Worm (Caenorhabditis elegans) whole organism, L2 larva: ENCODE data around the gene slmp-1.
A peak's percentile ranks its signal among the peaks of the same experiment; 100 is the strongest.

Source experiments
- C34F6.9 ChIP-seq: fragments of 150-350 bp; optimal IDR thresholded peaks from 2 replicates; lab custom pipeline; 2014; ENCODE audit warnings: missing biosample characterization, missing genetic modification characterization
- F13H6.1 ChIP-seq: sonication (generic microtip); optimal IDR thresholded peaks from 2 replicates; lab custom pipeline; 2016; ENCODE audit warnings: missing genetic modification characterization, missing compliant biosample characterization
- R02D3.7 ChIP-seq: fragments of 150-350 bp; optimal IDR thresholded peaks from 2 replicates; lab custom pipeline; 2014; ENCODE audit warnings: missing biosample characterization, missing genetic modification characterization
- ZK546.5 ChIP-seq: sonication (generic microtip); optimal IDR thresholded peaks from 2 replicates; lab custom pipeline; 2017; ENCODE audit warnings: missing biosample characterization, missing genetic modification characterization
- ama-1 ChIP-seq: fragments of 150-350 bp; optimal IDR thresholded peaks from 2 replicates; lab custom pipeline; 2018; ENCODE audit warnings: inconsistent platforms
- blmp-1 ChIP-seq: sonication (generic microtip); optimal IDR thresholded peaks from 2 replicates; lab custom pipeline; 2017; ENCODE audit warnings: missing genetic modification characterization, mild to moderate bottlenecking, missing compliant biosample characterization, antibody characterized with exemption, moderate library complexity; ENCODE audit not compliant: insufficient read depth
- ceh-16 ChIP-seq: fragments of 150-350 bp; optimal IDR thresholded peaks from 2 replicates; lab custom pipeline; 2014; ENCODE audit warnings: missing biosample characterization, missing genetic modification characterization
- ceh-82 ChIP-seq: fragments of 150-350 bp; optimal IDR thresholded peaks from 2 replicates; lab custom pipeline; 2014; ENCODE audit warnings: missing biosample characterization, missing genetic modification characterization
- crh-2 ChIP-seq: sonication (generic microtip); optimal IDR thresholded peaks from 2 replicates; lab custom pipeline; 2017; ENCODE audit warnings: missing biosample characterization, missing genetic modification characterization
- egl-27 ChIP-seq: sonication (generic microtip); optimal IDR thresholded peaks from 3 replicates; lab custom pipeline; 2017; ENCODE audit warnings: missing biosample characterization, missing genetic modification reagents, missing genetic modification characterization
- elt-1 ChIP-seq: fragments of 150-350 bp; optimal IDR thresholded peaks from 2 replicates; lab custom pipeline; 2014; ENCODE audit warnings: missing biosample characterization, missing genetic modification characterization
- elt-3 ChIP-seq: sonication (generic microtip); optimal IDR thresholded peaks from 2 replicates; lab custom pipeline; 2017; ENCODE audit warnings: missing biosample characterization, missing genetic modification characterization
- fos-1 ChIP-seq: fragments of 150-350 bp; optimal IDR thresholded peaks from 2 replicates; lab custom pipeline; 2014; ENCODE audit warnings: missing biosample characterization, missing genetic modification characterization
- lin-11 ChIP-seq: fragments of 150-350 bp; sonication (generic microtip); optimal IDR thresholded peaks from 2 replicates; lab custom pipeline; 2014; ENCODE audit warnings: missing biosample characterization, missing genetic modification characterization, inconsistent platforms, mixed read lengths
- lin-13 ChIP-seq: fragments of 150-350 bp; optimal IDR thresholded peaks from 2 replicates; lab custom pipeline; 2014; ENCODE audit warnings: missing biosample characterization, missing genetic modification reagents, missing genetic modification characterization
- lsy-2 ChIP-seq, 2 experiments: fragments of 150-350 bp in 1 of 2; sonication (generic microtip) in 1 of 2; optimal IDR thresholded peaks; 2 replicates each; lab custom pipeline; 2014 to 2017; ENCODE audit warnings: missing biosample characterization in 2 of 2, missing genetic modification characterization in 2 of 2
- mbf-1 ChIP-seq: sonication (generic microtip); optimal IDR thresholded peaks from 2 replicates; lab custom pipeline; 2017; ENCODE audit warnings: missing biosample characterization, missing genetic modification characterization
- mdl-1 ChIP-seq, 2 experiments: fragments of 150-350 bp in 1 of 2; sonication (generic microtip) in 1 of 2; optimal IDR thresholded peaks; 2 replicates each; lab custom pipeline; 2017; ENCODE audit warnings: missing biosample characterization in 2 of 2, missing genetic modification characterization in 2 of 2
- nhr-11 ChIP-seq: fragments of 150-350 bp; optimal IDR thresholded peaks from 2 replicates; lab custom pipeline; 2014; ENCODE audit warnings: missing biosample characterization, missing genetic modification characterization
- nhr-12 ChIP-seq: fragments of 150-350 bp; optimal IDR thresholded peaks from 2 replicates; lab custom pipeline; 2014; ENCODE audit warnings: missing biosample characterization, missing genetic modification characterization
- nhr-129 ChIP-seq: fragments of 150-350 bp; optimal IDR thresholded peaks from 2 replicates; lab custom pipeline; 2014; ENCODE audit warnings: missing biosample characterization, missing genetic modification characterization
- nhr-21 ChIP-seq: fragments of 150-350 bp; optimal IDR thresholded peaks from 2 replicates; lab custom pipeline; 2014; ENCODE audit warnings: missing biosample characterization, missing genetic modification characterization
- nhr-23 ChIP-seq: fragments of 150-350 bp; optimal IDR thresholded peaks from 2 replicates; lab custom pipeline; 2014; ENCODE audit warnings: missing biosample characterization, missing genetic modification reagents, missing genetic modification characterization
- nhr-25 ChIP-seq: fragments of 150-350 bp; sonication (generic microtip); optimal IDR thresholded peaks from 3 replicates; lab custom pipeline; 2014; ENCODE audit warnings: missing biosample characterization, missing genetic modification characterization
- nhr-6 ChIP-seq: fragments of 150-350 bp; optimal IDR thresholded peaks from 2 replicates; lab custom pipeline; 2014; ENCODE audit warnings: missing biosample characterization, missing genetic modification characterization
- nhr-77 ChIP-seq: fragments of 150-350 bp; optimal IDR thresholded peaks from 2 replicates; lab custom pipeline; 2014; ENCODE audit warnings: missing biosample characterization, missing genetic modification characterization
- sem-4 ChIP-seq: fragments of 150-350 bp; optimal IDR thresholded peaks from 2 replicates; lab custom pipeline; 2014; ENCODE audit warnings: missing biosample characterization, missing genetic modification reagents, missing genetic modification characterization
- skn-1 ChIP-seq: sonication (generic microtip); optimal IDR thresholded peaks from 2 replicates; lab custom pipeline; 2017; ENCODE audit warnings: missing biosample characterization, missing genetic modification characterization
- sma-3 ChIP-seq: sonication (generic microtip); optimal IDR thresholded peaks from 2 replicates; lab custom pipeline; 2016; ENCODE audit warnings: missing genetic modification reagents, missing genetic modification characterization, missing compliant biosample characterization
- sma-9 ChIP-seq, 2 experiments: fragments of 150-350 bp in 1 of 2; sonication (generic microtip) in 1 of 2; optimal IDR thresholded peaks; 2 replicates each; lab custom pipeline; 2014 to 2016; ENCODE audit warnings: missing genetic modification characterization in 2 of 2, mild to moderate bottlenecking in 1 of 2, missing biosample characterization in 1 of 2, missing compliant biosample characterization in 1 of 2, missing genetic modification reagents in 1 of 2, moderate library complexity in 1 of 2
- snpc-4 ChIP-seq: fragments of 150-350 bp; optimal IDR thresholded peaks from 2 replicates; lab custom pipeline; 2014; ENCODE audit warnings: missing biosample characterization, missing genetic modification characterization
- unc-55 ChIP-seq: fragments of 150-350 bp; sonication (generic microtip); optimal IDR thresholded peaks from 3 replicates; lab custom pipeline; 2014; ENCODE audit warnings: missing biosample characterization, missing genetic modification reagents, missing genetic modification characterization
- zag-1 ChIP-seq: fragments of 150-350 bp; optimal IDR thresholded peaks from 2 replicates; lab custom pipeline; 2014; ENCODE audit warnings: missing biosample characterization, missing genetic modification characterization
- ztf-1 ChIP-seq: fragments of 200-800 bp; sonication (Bioruptor generic); conservative IDR thresholded peaks from 2 replicates; pipeline ENCODE4 v1.3.6; 2022; ENCODE audit warnings: missing genetic modification characterization, missing compliant biosample characterization
- ztf-11 ChIP-seq: sonication (generic microtip); optimal IDR thresholded peaks from 2 replicates; lab custom pipeline; 2017; ENCODE audit warnings: missing biosample characterization, missing genetic modification characterization
- ztf-4 ChIP-seq: fragments of 150-350 bp; optimal IDR thresholded peaks from 2 replicates; lab custom pipeline; 2014; ENCODE audit warnings: missing biosample characterization, missing genetic modification characterization

Gene slmp-1

ce11 chrIV:3251551-3251950, 38.0 kb downstream of the slmp-1 start:
- no peak for TF ChIP-seq ceh-16 (tag; lab: Kevin White, UChicago)

ce11 chrIV:3252047-3252446, 38.5 kb downstream of the slmp-1 start:
- TF ChIP-seq sem-4 (tag; lab: Kevin White, UChicago) = no peak
- TF ChIP-seq R02D3.7 = no peak
- TF ChIP-seq snpc-4 (tag; lab: Kevin White, UChicago) = no peak
- TF ChIP-seq C34F6.9 (tag; lab: Kevin White, UChicago) = no peak
- no peak for TF ChIP-seq lin-13 (GFP tag; lab: Kevin White, UChicago)
- no peak for TF ChIP-seq nhr-25 (tag; lab: Kevin White, UChicago)
- no peak for TF ChIP-seq crh-2 (tag; lab: Kevin White, UChicago)
- no peak for TF ChIP-seq mdl-1 (tag; optimal IDR thresholded peaks at IDR 0.05; lab: Kevin White, UChicago)
- no peak for TF ChIP-seq ztf-1 (GFP tag; lab: Robert Waterston, UW)
- no peak for TF ChIP-seq ztf-4 (tag; lab: Kevin White, UChicago)
- no peak for TF ChIP-seq sma-9 (GFP tag; optimal IDR thresholded peaks at IDR 0.05; lab: Kevin White, UChicago)
- no peak for TF ChIP-seq sma-9 (tag; optimal IDR thresholded peaks at IDR 0.05; lab: Kevin White, UChicago)
- TF ChIP-seq F13H6.1 (tag; lab: Kevin White, UChicago) = no peak
- TF ChIP-seq elt-1 = no peak
- TF ChIP-seq sma-3 = no peak

ce11 chrIV:3254443-3254842, 40.9 kb downstream of the slmp-1 start, which contains the start of gene dmd-9:
Gene dmd-9, minus strand, starts transcription at chrIV:3254543.
- TF ChIP-seq crh-2 (tag; lab: Kevin White, UChicago) = no peak
- TF ChIP-seq fos-1 (tag; lab: Kevin White, UChicago) = no peak
- TF ChIP-seq elt-3 (tag; lab: Kevin White, UChicago) = no peak

ce11 chrIV:3256866-3257265, 43.3 kb downstream of the slmp-1 start:
- TF ChIP-seq ztf-4 (tag; lab: Kevin White, UChicago) = no peak
- TF ChIP-seq ztf-11 (tag; lab: Kevin White, UChicago) = no peak
- peak; percentile 9 for TF ChIP-seq nhr-21
- no peak for TF ChIP-seq ceh-82 (tag; lab: Kevin White, UChicago)
- TF ChIP-seq, all 48 proteins: peak for 1

ce11 chrIV:3258528-3258927, 45.0 kb downstream of the slmp-1 start, which contains the start of gene T26C12.1:
Gene T26C12.1, plus strand, starts transcription at chrIV:3258910.
- peak; percentile 66 for TF ChIP-seq fos-1 (tag; lab: Kevin White, UChicago)
- no peak for TF ChIP-seq blmp-1 (tag; lab: Kevin White, UChicago)

ce11 chrIV:3260216-3260615, 46.7 kb downstream of the slmp-1 start:
- TF ChIP-seq sem-4 (tag; lab: Kevin White, UChicago) (no peak), C34F6.9 (tag; lab: Kevin White, UChicago) (no peak), ceh-16 (tag; lab: Kevin White, UChicago) (no peak), ceh-82 (tag; lab: Kevin White, UChicago) (no peak), lin-11 (no peak), nhr-129 (tag; lab: Kevin White, UChicago) (no peak), crh-2 (tag; lab: Kevin White, UChicago) (no peak), nhr-11 (tag; lab: Kevin White, UChicago) (no peak), sma-3 (no peak), ztf-4 (tag; lab: Kevin White, UChicago) (no peak), R02D3.7 (no peak), mbf-1 (no peak), nhr-23 (tag; lab: Kevin White, UChicago) (no peak), ZK546.5 (tag; lab: Kevin White, UChicago) (no peak)

- TF ChIP-seq skn-1 (tag; lab: Kevin White, UChicago) = no peak
- TF ChIP-seq nhr-12 (tag; lab: Kevin White, UChicago) = no peak
- no peak for TF ChIP-seq nhr-77 (tag; lab: Kevin White, UChicago)
- TF ChIP-seq ztf-4 (tag; lab: Kevin White, UChicago) = no peak
- TF ChIP-seq nhr-6 (tag; lab: Kevin White, UChicago) = no peak
- no peak for TF ChIP-seq lsy-2 (tag; optimal IDR thresholded peaks at IDR 0.05; lab: Kevin White, UChicago)
- no peak for TF ChIP-seq unc-55 (GFP tag; lab: Kevin White, UChicago)
- TF ChIP-seq ama-1 (lab: Kevin White, UChicago) = no peak
- TF ChIP-seq ceh-82 (tag; lab: Kevin White, UChicago) = no peak
- TF ChIP-seq egl-27 (tag; lab: Kevin White, UChicago) = no peak
- no peak for TF ChIP-seq snpc-4 (tag; lab: Kevin White, UChicago)
- TF ChIP-seq crh-2 (tag; lab: Kevin White, UChicago) = no peak
- no peak for TF ChIP-seq lin-13 (GFP tag; lab: Kevin White, UChicago)
- no peak for TF ChIP-seq zag-1 (tag; lab: Kevin White, UChicago)
- TF ChIP-seq, all 48 proteins: peak for 0
Observed at ce11 chrIV:3261761-3262160, 48.2 kb downstream of the slmp-1 start.
